Worm (Caenorhabditis elegans): ENCODE measurements around the gene odr-2.

Gene odr-2

DNA sequence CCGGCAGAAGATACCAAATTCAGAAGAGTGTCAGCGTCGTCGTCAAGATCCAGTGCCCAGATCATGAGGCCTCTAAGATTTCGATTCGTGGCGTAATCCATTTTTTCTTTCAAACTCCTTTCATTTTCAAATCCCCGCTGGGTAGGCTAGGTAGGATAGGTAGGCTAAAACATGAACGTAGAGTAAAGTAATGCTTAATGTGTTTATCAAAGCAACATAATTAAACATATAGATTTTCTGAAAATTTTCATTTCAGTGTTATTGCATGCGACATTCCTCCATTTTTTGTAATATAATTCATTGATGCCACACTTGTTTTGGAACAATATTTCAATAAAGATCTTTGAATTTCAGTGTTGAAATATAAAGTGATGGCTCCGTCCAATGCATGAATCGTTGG is 26.1 kb downstream of the odr-2 start, which contains the start of gene T01C4.8:
T01C4.8 (minus strand) TSS at position 101 of the 400 bp plus-strand sequence.
- no peak for TF ChIP-seq F39B2.1 (GFP tag; IDR thresholded peaks at IDR 0.05)
- TF ChIP-seq attf-6 (GFP tag; IDR thresholded peaks at IDR 0.05): no peak
- TF ChIP-seq mes-4 (tag; optimal IDR thresholded peaks at IDR 0.05): no peak
- no peak for TF ChIP-seq egrh-3 (GFP tag; IDR thresholded peaks at IDR 0.05)
- TF ChIP-seq nhr-80 (tag; optimal IDR thresholded peaks at IDR 0.05): no peak
- TF ChIP-seq dpff-1 (tag; optimal IDR thresholded peaks at IDR 0.05): no peak
- TF ChIP-seq madf-6 (GFP tag; IDR thresholded peaks at IDR 0.05): no peak
- no peak for TF ChIP-seq ztf-22 (GFP tag; optimal IDR thresholded peaks at IDR 0.05)
- no peak for TF ChIP-seq tbp1 (GFP tag; optimal IDR thresholded peaks at IDR 0.05)
- TF ChIP-seq egl-44 (GFP tag; IDR thresholded peaks at IDR 0.05): no peak
- no peak for TF ChIP-seq nfya-1 (tag; optimal IDR thresholded peaks at IDR 0.05; ENCODE audit: borderline replicate concordance, insufficient read depth)
- no peak for TF ChIP-seq nfya-2 (GFP tag; IDR thresholded peaks at IDR 0.05)
- TF ChIP-seq madf-3 (GFP tag; IDR thresholded peaks at IDR 0.05): no peak
- no peak for TF ChIP-seq madf-8 (GFP tag; conservative IDR thresholded peaks at IDR 0.05)
- no peak for TF ChIP-seq mel-28 (tag; optimal IDR thresholded peaks at IDR 0.05; ENCODE audit: borderline replicate concordance)
- no peak for TF ChIP-seq xnd-1 (tag; optimal IDR thresholded peaks at IDR 0.05)
- no peak for TF ChIP-seq nhr-27 (tag; optimal IDR thresholded peaks at IDR 0.05)
- TF ChIP-seq nhr-120 (GFP tag; IDR thresholded peaks at IDR 0.05): no peak

DNA sequence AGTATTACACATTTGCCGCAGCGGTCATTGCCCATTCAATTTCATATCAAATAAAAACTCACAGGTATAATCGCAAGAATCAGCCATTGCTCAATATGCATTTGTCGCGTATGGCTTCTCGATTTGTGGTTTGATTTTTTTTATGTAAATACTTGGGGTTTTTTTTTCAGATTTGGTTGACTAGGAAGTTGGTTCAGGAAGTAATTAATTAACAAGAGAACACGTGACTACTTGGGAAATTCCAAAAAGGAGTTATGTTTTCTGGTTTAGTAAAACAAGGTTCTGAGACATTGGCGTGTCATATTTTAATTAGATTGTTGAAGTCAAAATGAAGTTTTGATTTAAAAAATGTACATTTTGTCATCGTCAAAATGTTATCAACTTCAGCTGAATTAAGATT is 27.6 kb downstream of the odr-2 start, which contains the start of gene srx-36:
srx-36 (minus strand) TSS at position 101 of the 400 bp plus-strand sequence.
- no peak for TF ChIP-seq B0336.3 (GFP tag; IDR thresholded peaks at IDR 0.05)
- no peak for TF ChIP-seq dpff-1 (tag; optimal IDR thresholded peaks at IDR 0.05)
- no peak for TF ChIP-seq rec-8 (tag; optimal IDR thresholded peaks at IDR 0.05)
- no peak for TF ChIP-seq bed-2 (GFP tag; IDR thresholded peaks at IDR 0.05)
- TF ChIP-seq Y67H2A.10 (GFP tag; conservative IDR thresholded peaks at IDR 0.05): no peak
- TF ChIP-seq hmg-1.2 (GFP tag; IDR thresholded peaks at IDR 0.05): no peak
- TF ChIP-seq pbrm-1 (GFP tag; IDR thresholded peaks at IDR 0.05): no peak
- no peak for TF ChIP-seq chd-7 (tag; optimal IDR thresholded peaks at IDR 0.05)
- TF ChIP-seq ztf-28 (GFP tag; IDR thresholded peaks at IDR 0.05): no peak
- no peak for TF ChIP-seq somi-1 (GFP tag; optimal IDR thresholded peaks at IDR 0.05)
- TF ChIP-seq ceh-100 (GFP tag; IDR thresholded peaks at IDR 0.05): no peak
- no peak for TF ChIP-seq ceh-27 (GFP tag; optimal IDR thresholded peaks at IDR 0.05)
- no peak for TF ChIP-seq attf-5 (GFP tag; optimal IDR thresholded peaks at IDR 0.05)
- no peak for TF ChIP-seq lsy-27 (tag; optimal IDR thresholded peaks at IDR 0.05; ENCODE audit: borderline replicate concordance, insufficient read depth)

DNA sequence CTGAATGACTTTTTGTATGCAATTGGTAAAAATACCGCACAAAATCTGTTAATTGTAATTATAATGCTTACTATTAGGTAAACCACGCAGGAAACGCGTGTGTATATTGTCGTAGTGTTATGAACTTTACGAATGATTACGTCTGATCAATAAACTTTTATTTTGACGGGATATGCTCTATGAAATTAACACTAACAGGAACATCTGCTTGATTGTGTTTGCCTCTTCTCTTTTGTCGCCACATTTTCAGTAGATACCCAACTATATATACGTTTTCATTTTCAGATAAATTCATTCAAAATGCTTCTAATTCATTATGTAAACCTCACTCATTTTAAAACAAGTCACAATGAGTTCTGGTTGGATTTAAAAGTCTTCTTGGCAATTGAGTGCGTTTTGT is 28.9 kb downstream of the odr-2 start, which contains the start of gene sre-10:
sre-10 (plus strand) TSS at position 301 of the 400 bp plus-strand sequence.
- TF ChIP-seq egrh-3 (GFP tag; IDR thresholded peaks at IDR 0.05) (no peak), Y56A3A.18 (GFP tag; IDR thresholded peaks at IDR 0.05) (no peak), F57C9.4 (tag; optimal IDR thresholded peaks at IDR 0.05) (no peak), egl-44 (GFP tag; IDR thresholded peaks at IDR 0.05) (no peak), B0035.1 (tag; optimal IDR thresholded peaks at IDR 0.05) (no peak), F49E8.2 (tag; optimal IDR thresholded peaks at IDR 0.05; ENCODE audit: insufficient read depth) (no peak), repo-1 (tag; optimal IDR thresholded peaks at IDR 0.05) (no peak), F57A8.1 (GFP tag; optimal IDR thresholded peaks at IDR 0.05) (no peak), Y95B8A.8 (GFP tag; IDR thresholded peaks at IDR 0.05) (no peak), snpc-4 (GFP tag; optimal IDR thresholded peaks at IDR 0.05) (no peak), snpc-4 (tag; optimal IDR thresholded peaks at IDR 0.05) (no peak), ztf-18 (tag; optimal IDR thresholded peaks at IDR 0.05) (no peak), nhr-27 (tag; optimal IDR thresholded peaks at IDR 0.05) (no peak), unc-62 (GFP tag; optimal IDR thresholded peaks at IDR 0.05) (no peak), cebp-2 (GFP tag; IDR thresholded peaks at IDR 0.05) (no peak), let-526 (GFP tag; IDR thresholded peaks at IDR 0.05) (no peak), madf-10 (tag; optimal IDR thresholded peaks at IDR 0.05) (no peak), nfyb-1 (GFP tag; IDR thresholded peaks at IDR 0.05) (no peak), let-607 (tag; optimal IDR thresholded peaks at IDR 0.05) (no peak)
